Fruit fly (Drosophila melanogaster): Measurements from ENCODE around the gene drn.

drn gene

DNA sequence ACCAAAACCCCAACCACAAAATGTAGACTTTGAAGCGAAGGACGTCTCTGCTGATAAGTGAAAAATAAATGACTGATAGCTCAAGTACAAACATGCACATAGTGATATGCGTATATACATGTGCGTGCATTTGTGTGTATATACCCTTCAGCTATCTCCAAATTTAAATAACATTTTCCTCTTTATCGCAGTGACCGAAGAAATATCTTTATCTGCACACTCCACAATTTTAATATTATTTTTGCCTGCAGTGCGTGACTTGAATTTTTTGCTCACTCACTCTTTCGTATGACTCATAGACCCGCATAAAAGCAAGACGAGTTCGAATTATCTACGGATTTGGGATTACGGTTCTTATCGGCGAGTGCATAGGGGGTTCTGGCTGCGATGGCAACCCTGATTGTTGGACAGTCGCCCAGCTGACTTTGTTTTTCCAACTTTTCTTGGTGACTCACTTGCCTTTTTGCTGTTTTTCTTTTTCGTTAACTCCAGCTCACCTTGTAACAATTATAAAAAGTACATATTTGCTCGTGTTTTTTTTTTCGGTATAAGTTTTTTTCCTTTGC lies 3.1 kb downstream of the drn start:
- TF ChIP-seq Hr83 (GFP tag; optimal IDR thresholded peaks at IDR 0.05; ENCODE audit: poor library complexity, severe bottlenecking) (peak; percentile 17), ey (GFP tag; optimal IDR thresholded peaks at IDR 0.05) (no peak), Jra (GFP tag; optimal IDR thresholded peaks at IDR 0.05) (peak; percentile 17)

dm6 chr3R:9343645-9344044 lies 3.6 kb downstream of the drn start:
- TF ChIP-seq dl (GFP tag; optimal IDR thresholded peaks at IDR 0.05; ENCODE audit: insufficient read depth in 1 of 2, partially characterized antibody in 2 of 2), result no peak
- TF ChIP-seq pan (optimal IDR thresholded peaks at IDR 0.05), result no peak
- TF ChIP-seq br (GFP tag; optimal IDR thresholded peaks at IDR 0.05), result no peak
- TF ChIP-seq Hr83 (GFP tag; optimal IDR thresholded peaks at IDR 0.05; ENCODE audit: poor library complexity, severe bottlenecking), result no peak
- TF ChIP-seq Dif (GFP tag; optimal IDR thresholded peaks at IDR 0.05; ENCODE audit: partially characterized antibody), result no peak
- no peak for TF ChIP-seq Sp1 (GFP tag; optimal IDR thresholded peaks at IDR 0.05)
- TF ChIP-seq woc (GFP tag; optimal IDR thresholded peaks at IDR 0.05), result no peak
- no peak for TF ChIP-seq CG32264 (GFP tag; optimal IDR thresholded peaks at IDR 0.05)
- no peak for TF ChIP-seq Rel (GFP tag; optimal IDR thresholded peaks at IDR 0.05)
- no peak for TF ChIP-seq Rel (tag; optimal IDR thresholded peaks at IDR 0.05)
- no peak for TF ChIP-seq sage (GFP tag; optimal IDR thresholded peaks at IDR 0.05)
- TF ChIP-seq Hr78 (GFP tag; optimal IDR thresholded peaks at IDR 0.05), result no peak
- no peak for TF ChIP-seq lola (GFP tag; optimal IDR thresholded peaks at IDR 0.05)
- TF ChIP-seq fru (GFP tag; optimal IDR thresholded peaks at IDR 0.05), result no peak
- TF ChIP-seq dmrt93B (GFP tag; optimal IDR thresholded peaks at IDR 0.05), result no peak
- no peak for TF ChIP-seq Hnf4 (GFP tag; optimal IDR thresholded peaks at IDR 0.05)
- TF ChIP-seq usp (GFP tag; optimal IDR thresholded peaks at IDR 0.05), result no peak
- no peak for TF ChIP-seq Dfd (GFP tag; optimal IDR thresholded peaks at IDR 0.05)

dm6 chr3R:9344186-9344790 lies 4.3 kb downstream of the drn start:
- TF ChIP-seq h (GFP tag; optimal IDR thresholded peaks at IDR 0.05) (peak; percentile 44), sage (GFP tag; optimal IDR thresholded peaks at IDR 0.05) (peak; percentile 51), Hnf4 (GFP tag; optimal IDR thresholded peaks at IDR 0.05) (peak; percentile 27), CrebA (GFP tag; optimal IDR thresholded peaks at IDR 0.05; ENCODE audit: borderline replicate concordance) (peak; percentile 53), Sp1 (GFP tag; optimal IDR thresholded peaks at IDR 0.05) (no peak), GATAd (GFP tag; optimal IDR thresholded peaks at IDR 0.05) (no peak), tai (GFP tag; optimal IDR thresholded peaks at IDR 0.05) (no peak), CG32264 (GFP tag; optimal IDR thresholded peaks at IDR 0.05) (no peak), Hr83 (GFP tag; optimal IDR thresholded peaks at IDR 0.05; ENCODE audit: poor library complexity, severe bottlenecking) (peak; percentile 13), rgr (GFP tag; optimal IDR thresholded peaks at IDR 0.05) (no peak), brk (GFP tag; optimal IDR thresholded peaks at IDR 0.05) (peak; percentile 9), Rel (GFP tag; optimal IDR thresholded peaks at IDR 0.05) (peak; percentile 16), Rel (tag; optimal IDR thresholded peaks at IDR 0.05) (peak; percentile 62)

- TF ChIP-seq CrebA (GFP tag; optimal IDR thresholded peaks at IDR 0.05; ENCODE audit: borderline replicate concordance) (no peak), rgr (GFP tag; optimal IDR thresholded peaks at IDR 0.05) (peak; percentile 40), Dfd (GFP tag; optimal IDR thresholded peaks at IDR 0.05) (no peak), Jra (GFP tag; optimal IDR thresholded peaks at IDR 0.05) (no peak), psq (GFP tag; optimal IDR thresholded peaks at IDR 0.05) (peak; percentile 4), fru (GFP tag; optimal IDR thresholded peaks at IDR 0.05) (peak; percentile 39), foxo (GFP tag; optimal IDR thresholded peaks at IDR 0.05) (peak; percentile 28 to 35)
Observed at dm6 chr3R:9344791-9345208, 4.8 kb downstream of the drn start.

DNA sequence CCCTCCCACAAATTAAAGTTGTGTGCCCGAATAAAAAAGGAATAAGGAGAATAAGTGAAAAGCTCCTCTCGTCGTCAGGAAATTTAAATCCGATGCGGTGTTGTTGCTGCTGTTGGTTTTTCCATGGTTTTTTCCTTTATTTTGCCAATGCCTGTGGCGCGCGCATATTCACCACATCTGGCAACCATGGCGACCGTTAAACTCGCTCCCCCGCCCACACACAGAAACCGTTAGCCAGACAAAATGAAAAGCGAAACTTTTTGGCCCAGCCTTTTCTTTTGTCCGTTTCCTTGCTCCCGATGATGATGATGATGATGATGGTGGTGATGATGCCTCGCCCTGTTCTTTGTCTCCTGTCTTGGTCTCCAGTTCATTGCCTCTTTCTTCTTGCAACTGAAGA lies 5.9 kb downstream of the drn start:
- TF ChIP-seq usp (GFP tag; optimal IDR thresholded peaks at IDR 0.05), result no peak
- TF ChIP-seq CG32264 (GFP tag; optimal IDR thresholded peaks at IDR 0.05), result no peak

DNA sequence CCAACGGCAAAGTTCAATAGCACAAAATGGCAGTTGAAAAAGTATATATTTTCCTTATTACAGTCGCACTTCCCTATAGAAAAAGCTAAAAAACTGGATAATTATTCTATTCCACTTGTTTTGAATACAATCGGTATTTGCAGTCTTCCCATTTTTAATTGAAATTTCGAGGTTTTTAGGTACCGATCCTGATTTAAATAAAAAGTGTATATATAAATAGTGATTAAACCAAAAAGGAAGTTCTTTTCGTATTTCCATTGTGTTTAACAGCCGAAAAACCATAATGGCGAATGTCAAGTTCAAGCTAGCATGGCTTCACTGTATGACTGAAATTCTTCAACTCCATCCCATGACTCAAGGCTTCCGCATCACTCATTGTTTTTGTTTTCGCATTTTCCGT lies 6.5 kb downstream of the drn start:
- TF ChIP-seq HLH106 (tag; optimal IDR thresholded peaks at IDR 0.05) (peak; percentile 13), br (GFP tag; optimal IDR thresholded peaks at IDR 0.05) (peak; percentile 27), ey (GFP tag; optimal IDR thresholded peaks at IDR 0.05) (peak; percentile 11), Rel (GFP tag; optimal IDR thresholded peaks at IDR 0.05) (no peak), Rel (tag; optimal IDR thresholded peaks at IDR 0.05) (no peak), foxo (GFP tag; optimal IDR thresholded peaks at IDR 0.05) (peak in 1 of 2 experiments; percentile 35), fru (GFP tag; optimal IDR thresholded peaks at IDR 0.05) (peak; percentile 11), Sp1 (GFP tag; optimal IDR thresholded peaks at IDR 0.05) (peak; percentile 2), h (GFP tag; optimal IDR thresholded peaks at IDR 0.05) (no peak)

Measured in whole organism, wandering third instar larva.